Worm (Caenorhabditis elegans) whole organism, L3 larva: ENCODE results near the gene fbxc-23.

Source experiments
- nhr-12 ChIP-seq: fragments of 150-350 bp; optimal IDR thresholded peaks from 2 replicates; lab custom pipeline; 2014; ENCODE audit warnings: missing biosample characterization, missing genetic modification characterization
- nhr-67 ChIP-seq: fragments of 150-350 bp; optimal IDR thresholded peaks from 2 replicates; lab custom pipeline; 2014; ENCODE audit warnings: missing biosample characterization, missing genetic modification characterization
- pqm-1 ChIP-seq: fragments of 150-350 bp; optimal IDR thresholded peaks from 2 replicates; lab custom pipeline; 2017; ENCODE audit warnings: missing biosample characterization, missing genetic modification characterization, inconsistent platforms
- zag-1 ChIP-seq: fragments of 150-350 bp; optimal IDR thresholded peaks from 2 replicates; lab custom pipeline; 2014; ENCODE audit warnings: missing biosample characterization, missing genetic modification characterization

ce11 chrII:13640210-13640609 lies 43.9 kb upstream of the fbxc-23 start:
- TF ChIP-seq nhr-67 (tag; lab: Kevin White, UChicago) (no peak), nhr-12 (tag; lab: Kevin White, UChicago) (no peak), pqm-1 (peak; percentile 1), zag-1 (tag; lab: Kevin White, UChicago) (no peak)
